Worm (Caenorhabditis elegans): ENCODE data around the gene W02G9.3.

Gene W02G9.3

ce11 chrV:2706379-2706778 lies 33.6 kb downstream of the W02G9.3 start:
- TF ChIP-seq chd-7 (tag; optimal IDR thresholded peaks at IDR 0.05) = no peak
- no peak for TF ChIP-seq bed-1 (GFP tag; IDR thresholded peaks at IDR 0.05)
- TF ChIP-seq snpc-1.3 (tag; optimal IDR thresholded peaks at IDR 0.05; ENCODE audit: insufficient read depth) = no peak
- TF ChIP-seq F57C9.4 (tag; optimal IDR thresholded peaks at IDR 0.05) = no peak
- TF ChIP-seq efl-1 (GFP tag; optimal IDR thresholded peaks at IDR 0.05) = no peak
- TF ChIP-seq rec-8 (tag; optimal IDR thresholded peaks at IDR 0.05) = no peak
- no peak for TF ChIP-seq mxl-1 (tag; optimal IDR thresholded peaks at IDR 0.05)
- no peak for TF ChIP-seq nfya-2 (GFP tag; IDR thresholded peaks at IDR 0.05)

ce11 chrV:2710192-2710591 lies 37.4 kb downstream of the W02G9.3 start:
- no peak for TF ChIP-seq snpc-4 (GFP tag; optimal IDR thresholded peaks at IDR 0.05)
- TF ChIP-seq snpc-4 (tag; optimal IDR thresholded peaks at IDR 0.05) = no peak
- no peak for TF ChIP-seq lin-40 (tag; optimal IDR thresholded peaks at IDR 0.05)
- no peak for TF ChIP-seq xnd-1 (tag; optimal IDR thresholded peaks at IDR 0.05)
- TF ChIP-seq hsf-1 (GFP tag; IDR thresholded peaks at IDR 0.05) = no peak
- no peak for TF ChIP-seq lsl-1 (GFP tag; optimal IDR thresholded peaks at IDR 0.05)
- no peak for TF ChIP-seq pbrm-1 (GFP tag; IDR thresholded peaks at IDR 0.05)
- no peak for TF ChIP-seq cebp-1 (GFP tag; IDR thresholded peaks at IDR 0.05)
- TF ChIP-seq cebp-1 (tag; optimal IDR thresholded peaks at IDR 0.05) = no peak
- TF ChIP-seq athp-1 (tag; optimal IDR thresholded peaks at IDR 0.05) = no peak
- TF ChIP-seq F57C9.4 (tag; optimal IDR thresholded peaks at IDR 0.05) = no peak
- no peak for TF ChIP-seq nhr-27 (tag; optimal IDR thresholded peaks at IDR 0.05)

DNA sequence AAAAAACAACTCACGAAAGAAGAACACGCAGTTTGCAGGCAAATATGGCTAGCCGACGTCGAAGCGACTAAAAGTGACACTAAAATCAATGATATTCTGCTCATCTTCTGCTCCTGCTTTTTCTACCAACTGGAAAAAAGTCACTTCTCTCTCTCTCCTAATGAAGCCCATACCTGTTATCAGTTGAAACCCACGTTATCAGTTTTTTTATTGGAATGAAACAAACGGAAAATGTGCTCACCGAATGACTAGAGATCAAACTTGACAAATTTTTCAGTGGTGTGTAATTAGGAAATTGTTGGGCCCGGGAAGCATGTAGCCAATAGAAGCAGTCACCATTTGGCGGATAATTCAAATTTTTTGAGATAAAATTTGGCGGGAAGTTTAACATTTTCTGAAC lies 38.6 kb downstream of the W02G9.3 start, which contains the start of gene C24B9.3:
Gene C24B9.3 (minus strand): TSS at position 171 of the 400 bp plus-strand sequence.
- TF ChIP-seq lin-40 (tag; optimal IDR thresholded peaks at IDR 0.05) = no peak
- TF ChIP-seq him-1 (tag; optimal IDR thresholded peaks at IDR 0.05) = no peak
- peak; percentile 79 for TF ChIP-seq nhr-80 (tag; optimal IDR thresholded peaks at IDR 0.05)
- TF ChIP-seq atf-7 (tag; optimal IDR thresholded peaks at IDR 0.05) = no peak
- TF ChIP-seq egrh-3 (GFP tag; IDR thresholded peaks at IDR 0.05) = no peak

DNA sequence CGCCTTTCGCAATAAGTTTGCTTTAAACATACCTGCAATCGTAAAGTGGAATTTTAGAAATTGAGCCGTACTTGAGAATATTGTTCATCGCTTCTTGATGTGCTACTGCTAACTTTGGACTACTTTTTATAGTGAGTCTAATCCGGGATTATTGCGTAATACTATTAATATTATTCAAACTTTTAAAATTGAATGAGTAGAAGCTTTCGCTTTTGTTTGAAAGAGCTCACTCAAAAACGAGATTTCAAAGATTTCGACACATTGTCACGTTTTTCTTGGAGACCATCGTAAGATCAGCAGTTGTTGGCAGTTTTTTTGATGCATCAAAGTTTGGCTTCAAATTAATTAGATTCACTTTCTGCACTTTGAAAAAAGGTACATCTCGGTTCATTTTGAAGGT lies 40.7 kb downstream of the W02G9.3 start, which contains the start of gene srt-28:
Gene srt-28 (minus strand): TSS at position 101 of the 400 bp plus-strand sequence.
- no peak for TF ChIP-seq hmg-1.2 (GFP tag; IDR thresholded peaks at IDR 0.05)
- no peak for TF ChIP-seq nhr-120 (GFP tag; IDR thresholded peaks at IDR 0.05)
- no peak for TF ChIP-seq tlf-1 (GFP tag; optimal IDR thresholded peaks at IDR 0.05)
- no peak for TF ChIP-seq mes-4 (tag; optimal IDR thresholded peaks at IDR 0.05)
- TF ChIP-seq dpl-1 (GFP tag; optimal IDR thresholded peaks at IDR 0.05) = no peak
- no peak for TF ChIP-seq F33H1.4 (GFP tag; IDR thresholded peaks at IDR 0.05)
- TF ChIP-seq athp-1 (tag; optimal IDR thresholded peaks at IDR 0.05) = no peak
- TF ChIP-seq F10E7.11 (tag; optimal IDR thresholded peaks at IDR 0.05) = no peak
- no peak for TF ChIP-seq lsy-27 (tag; optimal IDR thresholded peaks at IDR 0.05; ENCODE audit: borderline replicate concordance, insufficient read depth)
- TF ChIP-seq F57C9.4 (tag; optimal IDR thresholded peaks at IDR 0.05) = no peak
- no peak for TF ChIP-seq dox-1 (GFP tag; IDR thresholded peaks at IDR 0.05)
- no peak for TF ChIP-seq Y67H2A.10 (GFP tag; conservative IDR thresholded peaks at IDR 0.05)
- TF ChIP-seq lin-26 (GFP tag; IDR thresholded peaks at IDR 0.05) = no peak
